Fruit fly (Drosophila melanogaster) whole organism, embryonic: ENCODE measurements around the gene Sytbeta.

Source experiments
- B-H2 ChIP-seq: fragments of 200-800 bp; sonication (Bioruptor generic); optimal IDR thresholded peaks from 2 replicates; lab custom pipeline; 2018; ENCODE audit warnings: missing biosample characterization, mild to moderate bottlenecking, missing genetic modification characterization
- CG10654 ChIP-seq: fragments of 200-800 bp; sonication (Bioruptor generic); optimal IDR thresholded peaks from 2 replicates; lab custom pipeline; 2016; ENCODE audit warnings: missing biosample characterization, missing genetic modification characterization
- CG12769 ChIP-seq: fragments of 200-800 bp; sonication (Bioruptor generic); optimal IDR thresholded peaks from 2 replicates; lab custom pipeline; 2019; ENCODE audit warnings: missing biosample characterization, mild to moderate bottlenecking, missing genetic modification characterization, moderate library complexity
- CG13424 ChIP-seq: fragments of 200-800 bp; sonication (Bioruptor generic); optimal IDR thresholded peaks from 2 replicates; lab custom pipeline; 2019; ENCODE audit warnings: missing biosample characterization, mild to moderate bottlenecking, missing genetic modification characterization, moderate library complexity
- CG14050 ChIP-seq: fragments of 200-800 bp; sonication (Bioruptor generic); IDR thresholded peaks from 3 replicates; pipeline ENCODE4 v1.3.6; 2022; ENCODE audit warnings: missing biosample characterization, missing genetic modification characterization
- CG15073 ChIP-seq: fragments of 200-800 bp; sonication (Bioruptor generic); optimal IDR thresholded peaks from 2 replicates; lab custom pipeline; 2016; ENCODE audit warnings: missing biosample characterization, missing genetic modification characterization
- CG15601 ChIP-seq: fragments of 200-800 bp; sonication (Bioruptor generic); optimal IDR thresholded peaks from 3 replicates; lab custom pipeline; 2019; ENCODE audit warnings: missing biosample characterization, mild to moderate bottlenecking, missing genetic modification characterization, moderate library complexity
- CG17802 ChIP-seq: fragments of 200-800 bp; sonication (Bioruptor generic); optimal IDR thresholded peaks from 2 replicates; lab custom pipeline; 2018; ENCODE audit warnings: missing biosample characterization, mild to moderate bottlenecking, missing genetic modification characterization, moderate library complexity
- CG17829 ChIP-seq: fragments of 200-800 bp; optimal IDR thresholded peaks from 2 replicates; lab custom pipeline; 2019; ENCODE audit warnings: missing biosample characterization, mild to moderate bottlenecking, missing genetic modification characterization, moderate library complexity
- CG2875 ChIP-seq: fragments of 200-800 bp; sonication (Bioruptor generic); optimal IDR thresholded peaks from 2 replicates; lab custom pipeline; 2017; ENCODE audit warnings: missing biosample characterization, mild to moderate bottlenecking, missing genetic modification characterization, missing genetic modification reagents
- CG30403 ChIP-seq: fragments of 200-800 bp; sonication (Bioruptor generic); optimal IDR thresholded peaks from 3 replicates; lab custom pipeline; 2016; ENCODE audit warnings: missing biosample characterization, missing genetic modification characterization
- CG31441 ChIP-seq: fragments of 200-800 bp; sonication (Bioruptor generic); IDR thresholded peaks from 2 replicates; pipeline ENCODE4 v1.3.6; 2022; ENCODE audit warnings: missing biosample characterization, missing genetic modification characterization
- CG3163 ChIP-seq: fragments of 200-800 bp; sonication (Bioruptor generic); optimal IDR thresholded peaks from 3 replicates; lab custom pipeline; 2016; ENCODE audit warnings: missing biosample characterization, missing genetic modification characterization
- CG33557 ChIP-seq: fragments of 200-800 bp; sonication (Bioruptor generic); optimal IDR thresholded peaks from 2 replicates; lab custom pipeline; 2019; ENCODE audit warnings: missing biosample characterization, mild to moderate bottlenecking, missing genetic modification characterization, moderate library complexity
- CG4282 ChIP-seq: fragments of 200-800 bp; sonication (Bioruptor generic); optimal IDR thresholded peaks from 2 replicates; lab custom pipeline; 2016; ENCODE audit warnings: missing biosample characterization, missing genetic modification characterization
- CG5245 ChIP-seq: fragments of 200-800 bp; sonication (Bioruptor generic); optimal IDR thresholded peaks from 3 replicates; lab custom pipeline; 2016; ENCODE audit warnings: missing biosample characterization, missing genetic modification characterization
- CG6175 ChIP-seq: fragments of 200-800 bp; sonication (Bioruptor generic); IDR thresholded peaks from 3 replicates; pipeline ENCODE4 v1.3.6; 2022; ENCODE audit warnings: missing biosample characterization, missing genetic modification characterization
- CG6689 ChIP-seq: fragments of 200-800 bp; sonication (Bioruptor generic); IDR thresholded peaks from 2 replicates; pipeline ENCODE4 v1.3.6; 2022; ENCODE audit warnings: missing biosample characterization, missing genetic modification characterization
- CG7963 ChIP-seq: fragments of 200-800 bp; sonication (Bioruptor generic); IDR thresholded peaks from 3 replicates; pipeline ENCODE4 v1.3.6; 2022; ENCODE audit warnings: missing biosample characterization, missing genetic modification characterization; ENCODE audit not compliant: partially characterized antibody
- CG8478 ChIP-seq: fragments of >200 bp; optimal IDR thresholded peaks from 2 replicates; lab custom pipeline; 2018
- CG9727 ChIP-seq: fragments of 200-800 bp; sonication (Bioruptor generic); optimal IDR thresholded peaks from 3 replicates; lab custom pipeline; 2017; ENCODE audit warnings: missing biosample characterization, mild to moderate bottlenecking, missing genetic modification characterization
- CrebB ChIP-seq: fragments of 200-800 bp; sonication (Bioruptor generic); optimal IDR thresholded peaks from 3 replicates; lab custom pipeline; 2018; ENCODE audit warnings: missing biosample characterization, mild to moderate bottlenecking, missing genetic modification characterization
- Doc3 ChIP-seq: fragments of 200-800 bp; sonication (Bioruptor generic); IDR thresholded peaks from 3 replicates; pipeline ENCODE4 v1.3.6; 2022; ENCODE audit warnings: missing biosample characterization, missing genetic modification characterization; ENCODE audit not compliant: partially characterized antibody
- H2.0 ChIP-seq: fragments of 200-800 bp; sonication (Bioruptor generic); IDR thresholded peaks from 2 replicates; pipeline ENCODE4 v1.3.6; 2022; ENCODE audit warnings: missing biosample characterization, missing genetic modification characterization
- Hr39 ChIP-seq: fragments of >200 bp; optimal IDR thresholded peaks from 2 replicates; lab custom pipeline; 2017
- Kr ChIP-seq: fragments of 200-800 bp; sonication (Bioruptor generic); optimal IDR thresholded peaks from 2 replicates; lab custom pipeline; 2017; ENCODE audit warnings: missing biosample characterization, mild to moderate bottlenecking, missing genetic modification characterization
- Med ChIP-seq: fragments of 200-800 bp; sonication (Bioruptor generic); peaks from one replicate; lab custom pipeline; 2016; ENCODE audit warnings: missing biosample characterization, missing genetic modification characterization, mild to moderate bottlenecking, inconsistent platforms, moderate library complexity
- Oli ChIP-seq: fragments of 200-800 bp; sonication (Bioruptor generic); optimal IDR thresholded peaks from 2 replicates; lab custom pipeline; 2018; ENCODE audit warnings: missing biosample characterization, mild to moderate bottlenecking, missing genetic modification characterization, moderate library complexity
- Opbp ChIP-seq: fragments of 200-800 bp; sonication (Bioruptor generic); IDR thresholded peaks from 3 replicates; pipeline ENCODE4 v1.3.6; 2022; ENCODE audit warnings: missing biosample characterization, missing genetic modification characterization; ENCODE audit not compliant: partially characterized antibody
- PHDP ChIP-seq: fragments of 200-800 bp; sonication (Bioruptor generic); optimal IDR thresholded peaks from 3 replicates; lab custom pipeline; 2018; ENCODE audit warnings: missing biosample characterization, mild to moderate bottlenecking, missing genetic modification characterization, moderate library complexity
- Ravus ChIP-seq: fragments of 200-800 bp; sonication (Bioruptor generic); IDR thresholded peaks from 2 replicates; pipeline ENCODE4 v1.3.6; 2022; ENCODE audit warnings: missing biosample characterization, missing genetic modification characterization
- Rx ChIP-seq: fragments of 200-800 bp; sonication (Bioruptor generic); IDR thresholded peaks from 2 replicates; pipeline ENCODE4 v1.3.6; 2022; ENCODE audit warnings: missing biosample characterization, missing genetic modification characterization
- Scr ChIP-seq: fragments of 200-800 bp; sonication (Bioruptor generic); IDR thresholded peaks from 2 replicates; pipeline ENCODE4 v1.3.6; 2022; ENCODE audit warnings: missing biosample characterization, missing genetic modification characterization; ENCODE audit not compliant: partially characterized antibody
- Tbp ChIP-seq: fragments of >200 bp; optimal IDR thresholded peaks from 2 replicates; lab custom pipeline; 2018; ENCODE audit warnings: missing biosample characterization, missing genetic modification characterization
- Xbp1 ChIP-seq: fragments of 200-800 bp; sonication (Bioruptor generic); optimal IDR thresholded peaks from 3 replicates; lab custom pipeline; 2016; ENCODE audit warnings: missing biosample characterization, mild to moderate bottlenecking, missing genetic modification characterization
- amos ChIP-seq: fragments of 200-800 bp; sonication (Bioruptor generic); IDR thresholded peaks from 2 replicates; pipeline ENCODE4 v1.3.6; 2022; ENCODE audit warnings: missing biosample characterization, missing genetic modification characterization; ENCODE audit not compliant: partially characterized antibody
- bbx ChIP-seq: fragments of 200-800 bp; sonication (Bioruptor generic); IDR thresholded peaks from 2 replicates; pipeline ENCODE4 v1.3.6; 2022; ENCODE audit warnings: missing biosample characterization, missing genetic modification characterization; ENCODE audit not compliant: partially characterized antibody
- caup ChIP-seq: fragments of 200-800 bp; sonication (Bioruptor generic); optimal IDR thresholded peaks from 3 replicates; lab custom pipeline; 2017; ENCODE audit warnings: missing biosample characterization, mild to moderate bottlenecking, missing genetic modification characterization, moderate library complexity; ENCODE audit not compliant: severe bottlenecking
- chn ChIP-seq: fragments of 200-800 bp; sonication (Bioruptor generic); optimal IDR thresholded peaks from 2 replicates; lab custom pipeline; 2016; ENCODE audit warnings: missing biosample characterization, missing genetic modification characterization
- emc ChIP-seq: fragments of 200-800 bp; sonication (Bioruptor generic); optimal IDR thresholded peaks from 2 replicates; lab custom pipeline; 2016; ENCODE audit warnings: missing biosample characterization, missing genetic modification characterization
- gfzf ChIP-seq: fragments of 200-800 bp; sonication (Bioruptor generic); optimal IDR thresholded peaks from 2 replicates; lab custom pipeline; 2016; ENCODE audit warnings: missing biosample characterization, mild to moderate bottlenecking, missing genetic modification characterization, moderate library complexity
- gro ChIP-seq: fragments of 200-800 bp; sonication (Bioruptor generic); optimal IDR thresholded peaks from 2 replicates; lab custom pipeline; 2016; ENCODE audit warnings: missing biosample characterization, missing genetic modification characterization
- inv ChIP-seq: fragments of 200-800 bp; sonication (Bioruptor generic); IDR thresholded peaks from 2 replicates; pipeline ENCODE4 v1.3.6; 2022; ENCODE audit warnings: missing biosample characterization, missing genetic modification characterization; ENCODE audit not compliant: partially characterized antibody
- jing ChIP-seq: fragments of 200-800 bp; sonication (Bioruptor generic); optimal IDR thresholded peaks from 2 replicates; lab custom pipeline; 2018; ENCODE audit warnings: missing biosample characterization, mild to moderate bottlenecking, missing genetic modification characterization
- jumu ChIP-seq: fragments of 200-800 bp; sonication (Bioruptor generic); optimal IDR thresholded peaks from 3 replicates; lab custom pipeline; 2016; ENCODE audit warnings: missing biosample characterization, missing genetic modification characterization
- odd ChIP-seq: fragments of 200-800 bp; sonication (Bioruptor generic); optimal IDR thresholded peaks from 2 replicates; lab custom pipeline; 2017; ENCODE audit warnings: missing biosample characterization, mild to moderate bottlenecking, missing genetic modification characterization
- pan ChIP-seq, 4 experiments: fragments of >200 bp in 3 of 4; fragments of 200-800 bp in 1 of 4; sonication (Bioruptor generic) in 1 of 4; optimal IDR thresholded peaks in 3 of 4; IDR thresholded peaks in 1 of 4; 2 replicates each; pipeline versions ENCODE4 v1.3.6 to Lab custom; 2017 to 2022; ENCODE audit warnings: missing biosample characterization in 2 of 4, missing genetic modification characterization in 2 of 4, mixed read lengths in 1 of 4
- sd ChIP-seq: fragments of 200-800 bp; sonication (Bioruptor generic); optimal IDR thresholded peaks from 3 replicates; lab custom pipeline; 2018; ENCODE audit warnings: missing biosample characterization, mild to moderate bottlenecking, missing genetic modification characterization, moderate library complexity
- shn ChIP-seq: fragments of 200-800 bp; sonication (Bioruptor generic); optimal IDR thresholded peaks from 3 replicates; lab custom pipeline; 2016; ENCODE audit warnings: missing biosample characterization, missing genetic modification characterization
- trem ChIP-seq: fragments of 200-800 bp; optimal IDR thresholded peaks from 3 replicates; lab custom pipeline; 2019; ENCODE audit warnings: missing biosample characterization, mild to moderate bottlenecking, missing genetic modification characterization, moderate library complexity

Sytbeta gene

dm6 chr3L:15102669-15103309 is 38.0 kb upstream of the Sytbeta start (continued):
- TF ChIP-seq inv: no peak
- no peak for TF ChIP-seq pan (optimal IDR thresholded peaks at IDR 0.05; lab: Kevin White, UChicago)
- peak in 1 of 2 experiments; percentile 37 for TF ChIP-seq pan (GFP tag; optimal IDR thresholded peaks at IDR 0.05 in 1 of 2, IDR thresholded peaks at IDR 0.05 in 1 of 2)
- no peak for TF ChIP-seq CG15073 (GFP tag; lab: Kevin White, UChicago)
- TF ChIP-seq CG5245 (GFP tag; lab: Kevin White, UChicago): no peak
- TF ChIP-seq CG30403: no peak
- no peak for TF ChIP-seq caup (GFP tag; lab: Kevin White, UChicago)
- TF ChIP-seq CG2875 (GFP tag; lab: Kevin White, UChicago): no peak
- no peak for TF ChIP-seq chn
- TF ChIP-seq CG17802 (tag; lab: Kevin White, UChicago): no peak
- TF ChIP-seq CG15601 (tag; lab: Kevin White, UChicago): no peak
- no peak for TF ChIP-seq CG9727 (GFP tag; lab: Kevin White, UChicago)
- no peak for TF ChIP-seq CG4282 (GFP tag; lab: Kevin White, UChicago)
- TF ChIP-seq jing (GFP tag; lab: Kevin White, UChicago): no peak
- TF ChIP-seq CG33557 (GFP tag; lab: Kevin White, UChicago): no peak
- TF ChIP-seq PHDP (tag; lab: Kevin White, UChicago): peak; percentile 12
- no peak for TF ChIP-seq CG12769
- TF ChIP-seq odd (GFP tag; lab: Kevin White, UChicago): no peak
- no peak for TF ChIP-seq CG14050
- TF ChIP-seq Doc3 (GFP tag; lab: Robert Waterston, UW): no peak
- no peak for TF ChIP-seq CG10654 (GFP tag; lab: Kevin White, UChicago)
- no peak for TF ChIP-seq CG3163 (GFP tag; lab: Kevin White, UChicago)
- peak; percentile 9 for TF ChIP-seq Xbp1 (GFP tag; lab: Kevin White, UChicago)
- no peak for TF ChIP-seq H2.0 (GFP tag; lab: Robert Waterston, UW)
- no peak for TF ChIP-seq Ravus (GFP tag; lab: Robert Waterston, UW)
- TF ChIP-seq CG6175 (GFP tag; lab: Robert Waterston, UW): 0 out of 3 replicates have a peak, but pooled peaks have one; percentile 21
- TF ChIP-seq Kr: no peak
- no peak for TF ChIP-seq amos
- no peak for TF ChIP-seq CG17829 (tag; lab: Kevin White, UChicago)
- no peak for TF ChIP-seq Scr (GFP tag; lab: Robert Waterston, UW)
- no peak for TF ChIP-seq jumu
- TF ChIP-seq CG6689 (GFP tag; lab: Robert Waterston, UW): peak; percentile 22; the same call in 1 of the 2 replicates
- no peak for TF ChIP-seq CG7963 (GFP tag; lab: Robert Waterston, UW)
- no peak for TF ChIP-seq sd (tag; lab: Kevin White, UChicago)
- TF ChIP-seq emc: no peak
- TF ChIP-seq Opbp (GFP tag; lab: Robert Waterston, UW): no peak
- no peak for TF ChIP-seq CrebB (tag; lab: Kevin White, UChicago)
- TF ChIP-seq CG8478 (lab: Kevin White, UChicago): peak; percentile 44
- TF ChIP-seq Rx (GFP tag; lab: Robert Waterston, UW): no peak
- no peak for TF ChIP-seq shn
- no peak for TF ChIP-seq Tbp (GFP tag; lab: Kevin White, UChicago)
- TF ChIP-seq gfzf (GFP tag; lab: Kevin White, UChicago): no peak
- TF ChIP-seq CG31441 (GFP tag; lab: Robert Waterston, UW): no peak
- TF ChIP-seq trem (tag; lab: Kevin White, UChicago): no peak
- no peak for TF ChIP-seq Oli (tag; lab: Kevin White, UChicago)
- TF ChIP-seq gro (GFP tag; lab: Kevin White, UChicago): no peak
- TF ChIP-seq Hr39 (lab: Kevin White, UChicago): no peak
- no peak for TF ChIP-seq bbx (GFP tag; lab: Robert Waterston, UW)
- peak; percentile 16 for TF ChIP-seq CG13424 (tag; lab: Kevin White, UChicago)
- TF ChIP-seq B-H2 (GFP tag; lab: Kevin White, UChicago): no peak
- TF ChIP-seq Med (GFP tag; lab: Kevin White, UChicago): peak; percentile 68
